Worm (Caenorhabditis elegans) whole organism, young adult: ENCODE results near the gene srv-30.

Source experiments
- F33H1.4 ChIP-seq: fragments of 200-800 bp; sonication (Bioruptor generic); IDR thresholded peaks from 2 replicates; pipeline ENCODE4 v1.3.6; 2022; ENCODE audit warnings: missing genetic modification reagents, missing genetic modification characterization, missing compliant biosample characterization
- aptf-2 ChIP-seq: fragments of 200-800 bp; sonication (Bioruptor generic); conservative IDR thresholded peaks from 2 replicates; pipeline ENCODE4 v1.3.6; 2022; ENCODE audit warnings: missing genetic modification reagents, missing genetic modification characterization, missing compliant biosample characterization
- lag-1 ChIP-seq: fragments of 200-800 bp; sonication (Bioruptor generic); IDR thresholded peaks from 2 replicates; pipeline ENCODE4 v1.3.6; 2022; ENCODE audit warnings: missing genetic modification reagents, missing genetic modification characterization, missing compliant biosample characterization
- nfya-1 ChIP-seq: sonication (generic microtip); optimal IDR thresholded peaks from 2 replicates; lab custom pipeline; 2017; ENCODE audit warnings: antibody characterized with exemption, missing compliant biosample characterization, missing genetic modification characterization, borderline replicate concordance; ENCODE audit not compliant: insufficient read depth
- unc-130 ChIP-seq: sonication (generic microtip); optimal IDR thresholded peaks from 2 replicates; lab custom pipeline; 2016; ENCODE audit warnings: missing genetic modification reagents, missing genetic modification characterization, missing compliant biosample characterization

DNA sequence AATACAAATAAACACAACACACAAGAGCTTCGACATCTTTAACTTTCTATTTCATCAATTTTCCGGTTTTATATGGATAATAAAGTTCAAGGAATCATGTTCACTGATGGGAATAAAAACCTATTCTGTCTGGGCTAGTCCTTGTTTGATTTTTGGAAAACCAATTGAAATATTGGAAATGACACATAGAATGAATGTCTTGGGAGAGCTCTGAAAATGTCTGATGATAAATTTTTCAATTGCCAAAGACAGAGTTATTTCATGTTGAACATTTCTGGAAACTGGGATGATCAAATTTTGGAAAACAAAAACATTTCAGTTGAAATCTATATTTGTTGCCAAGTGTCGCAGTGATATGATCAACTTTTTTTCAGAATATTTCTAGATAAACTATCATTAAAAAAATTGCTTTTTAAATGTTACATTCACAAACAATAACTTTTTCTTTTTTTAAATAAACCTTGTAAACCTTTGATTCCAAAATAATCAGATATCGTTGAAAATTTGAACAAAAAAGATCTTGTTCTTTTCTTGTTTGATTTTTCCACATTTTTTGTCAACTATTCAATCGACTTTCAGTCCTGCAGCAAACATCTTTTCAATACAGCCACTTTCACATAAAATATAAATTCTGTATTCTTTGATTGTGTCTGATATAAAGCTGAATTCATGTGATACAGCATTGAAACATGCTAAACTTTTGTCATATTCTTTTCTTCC lies 31.6 kb downstream of the srv-30 start, which contains the start of the genes F58F9.6 and F58F9.8:
- no peak for TF ChIP-seq unc-130 (GFP tag; lab: Kevin White, UChicago)
- TF ChIP-seq aptf-2 (GFP tag; lab: Robert Waterston, UW): no peak
- no peak for TF ChIP-seq nfya-1 (tag; lab: Kevin White, UChicago)
- no peak for TF ChIP-seq F33H1.4 (GFP tag; lab: Robert Waterston, UW)
- no peak for TF ChIP-seq lag-1 (GFP tag; lab: Robert Waterston, UW)
